Worm (Caenorhabditis elegans) whole organism, L4 larva: ENCODE measurements around the gene sdc-2.

Experiments used
- aha-1 ChIP-seq: fragments of 150-350 bp; peaks from one replicate; lab custom pipeline; 2014; ENCODE audit warnings: missing biosample characterization, missing genetic modification characterization
- attf-4 ChIP-seq: sonication (generic microtip); optimal IDR thresholded peaks from 3 replicates; lab custom pipeline; 2017; ENCODE audit warnings: missing biosample characterization, missing genetic modification characterization
- ceh-20 ChIP-seq: fragments of 200-800 bp; sonication (Bioruptor generic); IDR thresholded peaks from 2 replicates; pipeline ENCODE4 v1.3.6; 2022; ENCODE audit warnings: missing genetic modification reagents, missing genetic modification characterization, missing compliant biosample characterization
- ceh-82 ChIP-seq: sonication (generic microtip); optimal IDR thresholded peaks from 2 replicates; lab custom pipeline; 2017; ENCODE audit warnings: missing biosample characterization, missing genetic modification characterization
- dpl-1 ChIP-seq: fragments of 150-350 bp; optimal IDR thresholded peaks from 2 replicates; lab custom pipeline; 2014; ENCODE audit warnings: missing biosample characterization, missing genetic modification reagents, missing genetic modification characterization
- hlh-11 ChIP-seq: fragments of 200-800 bp; sonication (Bioruptor generic); optimal IDR thresholded peaks from 2 replicates; lab custom pipeline; 2018; ENCODE audit warnings: mild to moderate bottlenecking, missing genetic modification characterization, missing compliant biosample characterization
- hmg-1.1 ChIP-seq: fragments of 200-800 bp; sonication (Bioruptor generic); IDR thresholded peaks from 2 replicates; pipeline ENCODE4 v1.3.6; 2022; ENCODE audit warnings: missing genetic modification reagents, missing genetic modification characterization, missing compliant biosample characterization
- php-3 ChIP-seq: fragments of 200-800 bp; sonication (Bioruptor generic); IDR thresholded peaks from 2 replicates; pipeline ENCODE4 v1.3.6; 2022; ENCODE audit warnings: missing genetic modification reagents, missing genetic modification characterization, missing compliant biosample characterization
- set-16 ChIP-seq: fragments of 200-800 bp; sonication (Bioruptor generic); IDR thresholded peaks from 2 replicates; pipeline ENCODE4 v1.3.6; 2022; ENCODE audit warnings: missing genetic modification reagents, missing genetic modification characterization, missing compliant biosample characterization
- snpc-4 ChIP-seq: fragments of 150-350 bp; optimal IDR thresholded peaks from 2 replicates; lab custom pipeline; 2014; ENCODE audit warnings: missing biosample characterization, missing genetic modification characterization
- tag-97 ChIP-seq: fragments of 200-800 bp; sonication (Bioruptor generic); IDR thresholded peaks from 2 replicates; pipeline ENCODE4 v1.3.6; 2022; ENCODE audit warnings: missing genetic modification characterization, missing compliant biosample characterization
- unc-62 ChIP-seq, 3 experiments: fragments of 150-350 bp in 1 of 3; sonication (generic microtip); optimal IDR thresholded peaks in 2 of 3; peaks in 1 of 3; 1 replicate in 1 of 3; 2 replicates in 2 of 3; lab custom pipeline; 2014 to 2017; ENCODE audit warnings: missing biosample characterization in 3 of 3, missing genetic modification characterization in 3 of 3, missing genetic modification reagents in 3 of 3, missing genotype in 1 of 3
- ztf-7 ChIP-seq: fragments of 150-350 bp; optimal IDR thresholded peaks from 2 replicates; lab custom pipeline; 2014; ENCODE audit warnings: missing biosample characterization, missing genetic modification characterization

Gene sdc-2

ce11 chrX:11576429-11577088 lies 54.1 kb downstream of the sdc-2 start:
- TF ChIP-seq tag-97 (GFP tag; lab: Robert Waterston, UW) = peak; percentile 76; the same call in 1 of the 2 replicates
- peak; percentile 91 for TF ChIP-seq aha-1 (tag; lab: Kevin White, UChicago)
- peak; percentile 76 for TF ChIP-seq set-16
- TF ChIP-seq ztf-7 (tag; lab: Kevin White, UChicago) = no peak
- peak; percentile 37 for TF ChIP-seq hlh-11
- TF ChIP-seq ceh-20 = no peak; the same call in 1 of the 2 replicates
- TF ChIP-seq dpl-1 = no peak
- peak in 1 of 2 experiments; percentile 98 for TF ChIP-seq unc-62 (GFP tag; optimal IDR thresholded peaks at IDR 0.05 in 1 of 2; lab: Kevin White, UChicago)
- no peak for TF ChIP-seq unc-62 (tag; optimal IDR thresholded peaks at IDR 0.05; lab: Kevin White, UChicago)
- no peak for TF ChIP-seq php-3
- TF ChIP-seq snpc-4 (tag; lab: Kevin White, UChicago) = no peak
- TF ChIP-seq attf-4 (tag; lab: Kevin White, UChicago) = no peak
- no peak for TF ChIP-seq ceh-82 (tag; lab: Kevin White, UChicago)
- TF ChIP-seq hmg-1.1 (GFP tag; lab: Robert Waterston, UW) = 0 out of 2 replicates have a peak, but pooled peaks have one; percentile 38
